Worm (Caenorhabditis elegans): ENCODE data around the gene xrn-1.

The xrn-1 gene

DNA sequence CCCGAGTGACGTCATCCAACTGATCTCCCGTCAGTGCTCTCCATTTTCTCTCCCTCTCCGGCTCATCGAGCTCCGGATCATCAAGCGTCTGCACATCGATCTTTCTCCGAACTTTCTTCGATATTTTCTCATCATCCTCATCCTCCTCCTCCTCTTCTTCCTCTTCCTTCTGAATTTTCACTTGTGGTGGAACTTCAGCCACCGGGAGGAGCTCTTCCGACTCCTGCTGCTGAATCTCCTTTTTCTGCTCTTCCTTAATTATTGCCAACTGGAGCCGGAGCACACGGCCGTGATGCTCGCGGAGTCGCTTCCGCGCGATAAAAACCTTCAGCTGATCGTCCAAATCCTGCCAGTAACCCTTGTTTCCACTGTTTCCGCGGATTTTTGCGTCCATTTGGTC is 67.6 kb downstream of the xrn-1 start:
- no peak for TF ChIP-seq ceh-20 (GFP tag; IDR thresholded peaks at IDR 0.05)
- peak; percentile 58 for TF ChIP-seq set-16 (GFP tag; IDR thresholded peaks at IDR 0.05)
- 0 out of 2 replicates have a peak, but pooled peaks have one; percentile 14 for TF ChIP-seq arid-1 (GFP tag; conservative IDR thresholded peaks at IDR 0.05)
- no peak for TF ChIP-seq saeg-2 (GFP tag; IDR thresholded peaks at IDR 0.05)
- TF ChIP-seq unc-62 (GFP tag; optimal IDR thresholded peaks at IDR 0.05 in 1 of 2) = peak in 1 of 2 experiments; percentile 54
- TF ChIP-seq unc-62 (tag; optimal IDR thresholded peaks at IDR 0.05) = no peak

DNA sequence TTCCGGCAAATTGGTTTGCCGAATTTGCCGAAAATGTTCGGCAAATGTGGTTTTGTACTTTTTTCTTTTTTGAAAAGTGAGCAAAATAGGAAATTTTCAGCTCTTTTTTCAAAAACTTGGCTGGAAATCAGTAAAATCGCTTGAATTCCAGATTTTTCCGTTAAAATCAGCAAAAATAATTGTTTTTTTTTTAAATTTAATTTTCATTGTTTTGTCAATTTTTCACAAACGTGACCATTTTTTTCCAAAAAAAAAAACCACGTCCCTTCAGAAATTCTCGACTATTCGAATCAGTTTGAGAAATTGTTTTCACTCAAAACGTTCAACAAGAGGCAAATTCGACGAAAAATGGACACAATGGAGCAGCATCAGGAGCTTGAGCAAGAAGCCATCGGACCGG is 68.8 kb downstream of the xrn-1 start, which contains the start of gene K09E4.1:
Gene K09E4.1, plus strand, starts transcription at position 301 of the 400 bp plus-strand sequence.
- TF ChIP-seq ztf-11 (tag; optimal IDR thresholded peaks at IDR 0.05) = no peak
- TF ChIP-seq nhr-237 (tag; optimal IDR thresholded peaks at IDR 0.05) = no peak
- no peak for TF ChIP-seq ZK337.2 (GFP tag; IDR thresholded peaks at IDR 0.05)
- no peak for TF ChIP-seq aha-1 (tag)
- TF ChIP-seq ces-1 (GFP tag; optimal IDR thresholded peaks at IDR 0.05) = no peak
- no peak for TF ChIP-seq lir-3 (tag; optimal IDR thresholded peaks at IDR 0.05)
- TF ChIP-seq F26F4.8 (GFP tag; conservative IDR thresholded peaks at IDR 0.05) = no peak
- TF ChIP-seq ceh-20 (GFP tag; IDR thresholded peaks at IDR 0.05) = no peak
- no peak for TF ChIP-seq fos-1 (tag; optimal IDR thresholded peaks at IDR 0.05)
- no peak for TF ChIP-seq zag-1 (tag; optimal IDR thresholded peaks at IDR 0.05)
- TF ChIP-seq pha-4 (GFP tag; IDR thresholded peaks at IDR 0.05) = no peak
- no peak for TF ChIP-seq pha-4 (tag; optimal IDR thresholded peaks at IDR 0.05)
- TF ChIP-seq hmg-1.1 (GFP tag; IDR thresholded peaks at IDR 0.05) = no peak
- no peak for TF ChIP-seq nhr-42 (GFP tag; IDR thresholded peaks at IDR 0.05)
- TF ChIP-seq daf-8 (GFP tag; IDR thresholded peaks at IDR 0.05) = no peak
- TF ChIP-seq nhr-10 (tag; optimal IDR thresholded peaks at IDR 0.05) = no peak
- no peak for TF ChIP-seq jun-1 (tag; optimal IDR thresholded peaks at IDR 0.05)
- no peak for TF ChIP-seq zip-11 (GFP tag; IDR thresholded peaks at IDR 0.05)
- no peak for TF ChIP-seq set-16 (GFP tag; IDR thresholded peaks at IDR 0.05)

DNA sequence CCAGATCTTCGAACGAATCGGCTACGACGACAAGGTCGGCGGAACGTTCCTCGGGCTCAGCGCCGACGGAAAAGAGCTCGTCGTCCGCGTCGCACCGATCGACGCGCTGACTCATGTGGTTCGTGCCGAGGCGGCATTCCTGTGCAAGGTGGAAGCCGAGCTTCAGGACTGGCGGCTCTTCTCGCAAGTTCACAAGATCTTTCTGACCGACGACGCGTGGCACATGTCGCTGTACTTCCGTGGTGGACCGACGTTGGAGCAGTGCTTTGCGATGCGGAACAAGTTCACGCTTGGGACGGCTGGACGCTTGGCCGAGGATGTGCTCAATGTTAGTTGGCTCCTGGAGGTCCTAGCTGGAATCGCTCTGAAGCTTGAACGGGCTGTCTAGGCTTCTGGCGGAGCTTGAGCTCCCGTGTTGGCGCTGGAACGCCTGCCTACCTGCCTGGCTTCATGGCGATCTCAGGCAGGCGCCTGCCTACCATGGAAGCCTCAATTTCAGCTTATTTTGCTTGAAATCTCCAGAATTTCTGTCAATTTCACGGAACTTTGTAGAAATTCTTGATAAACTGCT is 70.2 kb downstream of the xrn-1 start:
- TF ChIP-seq T26A8.4 (GFP tag; IDR thresholded peaks at IDR 0.05) (no peak), set-16 (GFP tag; IDR thresholded peaks at IDR 0.05) (peak; percentile 88), aha-1 (tag) (peak; percentile 77)

All from whole organism, L4 larva.